Worm (Caenorhabditis elegans) whole organism, midembryonic: Measurements from ENCODE around the gene col-141.

Experiments used
- cog-1 ChIP-seq: sonication (generic microtip); optimal IDR thresholded peaks from 2 replicates; lab custom pipeline; 2016; ENCODE audit warnings: missing genetic modification characterization, missing compliant biosample characterization
- med-1 ChIP-seq: sonication (generic microtip); optimal IDR thresholded peaks from 2 replicates; lab custom pipeline; 2017; ENCODE audit warnings: missing genetic modification characterization, mild to moderate bottlenecking, missing compliant biosample characterization, antibody characterized with exemption, missing genetic modification reagents; ENCODE audit not compliant: insufficient read depth

DNA sequence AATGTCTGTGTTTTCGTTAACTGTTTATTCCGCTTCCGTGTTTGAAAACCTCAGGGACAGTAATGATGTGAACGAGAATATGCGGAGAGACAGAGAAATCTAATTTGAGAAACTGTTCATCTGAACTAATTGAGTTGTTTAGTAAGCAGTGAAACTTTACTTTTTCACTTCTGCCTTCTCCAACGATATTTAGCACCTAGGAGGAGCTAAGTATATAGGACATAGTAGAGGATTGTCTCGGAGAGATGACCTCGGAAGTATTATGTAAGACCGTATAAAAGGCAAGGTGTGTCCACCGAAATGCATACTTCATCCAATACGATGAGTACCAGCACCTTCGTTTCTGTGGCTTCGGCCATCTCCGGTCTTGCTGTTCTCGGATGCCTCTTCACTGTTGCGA lies at the start of gene col-141:
- no peak for TF ChIP-seq cog-1 (tag; lab: Kevin White, UChicago)
- TF ChIP-seq med-1 (GFP tag; lab: Kevin White, UChicago) = no peak
